Fruit fly (Drosophila melanogaster) whole organism, embryonic: Measurements from ENCODE around the gene mbm.
A peak's percentile ranks its signal among the peaks of the same experiment; 100 is the strongest.

Source experiments
- CG10543 ChIP-seq: fragments of 200-800 bp; sonication (Bioruptor generic); optimal IDR thresholded peaks from 3 replicates; lab custom pipeline; 2017; ENCODE audit warnings: missing biosample characterization, mild to moderate bottlenecking, missing genetic modification characterization, moderate library complexity
- CG11093 ChIP-seq: fragments of 200-800 bp; sonication (Bioruptor generic); IDR thresholded peaks from 3 replicates; pipeline ENCODE4 v1.3.6; 2022; ENCODE audit warnings: missing biosample characterization, missing genetic modification characterization
- CG12659 ChIP-seq: fragments of 200-800 bp; sonication (Bioruptor generic); optimal IDR thresholded peaks from 3 replicates; lab custom pipeline; 2017; ENCODE audit warnings: mild to moderate bottlenecking, missing biosample characterization, missing genetic modification reagents, missing genetic modification characterization
- CG1603 ChIP-seq: fragments of 200-800 bp; sonication (Bioruptor generic); optimal IDR thresholded peaks from 2 replicates; lab custom pipeline; 2019; ENCODE audit warnings: missing biosample characterization, mild to moderate bottlenecking, missing genetic modification characterization, moderate library complexity
- CG17361 ChIP-seq: fragments of 200-800 bp; sonication (Bioruptor generic); IDR thresholded peaks from 3 replicates; pipeline ENCODE4 v1.3.6; 2022; ENCODE audit warnings: missing biosample characterization, missing genetic modification characterization
- CG2129 ChIP-seq: fragments of 200-800 bp; sonication (Bioruptor generic); IDR thresholded peaks from 2 replicates; pipeline ENCODE4 v1.3.6; 2022; ENCODE audit warnings: missing biosample characterization, missing genetic modification characterization; ENCODE audit not compliant: partially characterized antibody
- CG2712 ChIP-seq: fragments of 200-800 bp; optimal IDR thresholded peaks from 3 replicates; lab custom pipeline; 2019; ENCODE audit warnings: missing biosample characterization, mild to moderate bottlenecking, missing genetic modification characterization, moderate library complexity
- CG42726 ChIP-seq: fragments of 200-800 bp; sonication (Bioruptor generic); IDR thresholded peaks from 2 replicates; pipeline ENCODE4 v1.3.6; 2022; ENCODE audit warnings: missing biosample characterization, missing genetic modification characterization; ENCODE audit not compliant: partially characterized antibody
- CG7839 ChIP-seq: fragments of 200-800 bp; sonication (Bioruptor generic); optimal IDR thresholded peaks from 3 replicates; lab custom pipeline; 2018; ENCODE audit warnings: missing biosample characterization, mild to moderate bottlenecking, missing genetic modification characterization, moderate library complexity
- CG8281 ChIP-seq: fragments of 200-800 bp; sonication (Bioruptor generic); optimal IDR thresholded peaks from 2 replicates; lab custom pipeline; 2018; ENCODE audit warnings: missing biosample characterization, mild to moderate bottlenecking, missing genetic modification characterization, moderate library complexity
- CG8924 ChIP-seq: fragments of 200-800 bp; optimal IDR thresholded peaks from 3 replicates; lab custom pipeline; 2019; ENCODE audit warnings: missing biosample characterization, mild to moderate bottlenecking, missing genetic modification characterization, moderate library complexity
- CG9215 ChIP-seq: fragments of 200-800 bp; sonication (Bioruptor generic); IDR thresholded peaks from 2 replicates; pipeline ENCODE4 v1.3.6; 2022; ENCODE audit warnings: missing biosample characterization, missing genetic modification characterization
- Chrac-16 ChIP-seq: fragments of 200-800 bp; sonication (Bioruptor generic); optimal IDR thresholded peaks from 3 replicates; lab custom pipeline; 2016; ENCODE audit warnings: missing biosample characterization, missing genetic modification characterization
- Doc3 ChIP-seq: fragments of 200-800 bp; sonication (Bioruptor generic); IDR thresholded peaks from 3 replicates; pipeline ENCODE4 v1.3.6; 2022; ENCODE audit warnings: missing biosample characterization, missing genetic modification characterization; ENCODE audit not compliant: partially characterized antibody
- Eip74EF ChIP-seq, 2 experiments: fragments of 200-800 bp in 1 of 2; fragments of >200 bp in 1 of 2; sonication (Bioruptor generic) in 1 of 2; optimal IDR thresholded peaks; 2 replicates each; lab custom pipeline; 2017 to 2019; ENCODE audit warnings: missing biosample characterization in 2 of 2, missing genetic modification characterization in 2 of 2, mild to moderate bottlenecking in 1 of 2, moderate library complexity in 1 of 2
- HLH4C ChIP-seq: fragments of 200-800 bp; sonication (Bioruptor generic); IDR thresholded peaks from 3 replicates; pipeline ENCODE4 v1.3.6; 2022; ENCODE audit warnings: missing biosample characterization, missing genetic modification characterization; ENCODE audit not compliant: partially characterized antibody
- HmgZ ChIP-seq: fragments of 200-800 bp; sonication (Bioruptor generic); optimal IDR thresholded peaks from 2 replicates; lab custom pipeline; 2018; ENCODE audit warnings: missing biosample characterization, mild to moderate bottlenecking, missing genetic modification characterization
- Hr3 ChIP-seq: fragments of 200-800 bp; sonication (Bioruptor generic); optimal IDR thresholded peaks from 3 replicates; lab custom pipeline; 2016; ENCODE audit warnings: missing biosample characterization, missing genetic modification characterization
- Hr51 ChIP-seq, 2 experiments: fragments of 200-800 bp; sonication (Bioruptor generic); optimal IDR thresholded peaks; 2 replicates in 1 of 2; 3 replicates in 1 of 2; lab custom pipeline; 2016 to 2018; ENCODE audit warnings: missing biosample characterization in 2 of 2, missing genetic modification characterization in 2 of 2, mild to moderate bottlenecking in 1 of 2, moderate library complexity in 1 of 2
- MBD-R2 ChIP-seq: fragments of 200-800 bp; sonication (Bioruptor generic); IDR thresholded peaks from 2 replicates; pipeline ENCODE4 v1.3.6; 2022; ENCODE audit warnings: missing biosample characterization, missing genetic modification characterization
- MTF-1 ChIP-seq: fragments of 200-800 bp; sonication (Bioruptor generic); optimal IDR thresholded peaks from 2 replicates; lab custom pipeline; 2018; ENCODE audit warnings: missing biosample characterization, mild to moderate bottlenecking, missing genetic modification characterization, borderline replicate concordance
- NFAT ChIP-seq: fragments of 200-800 bp; sonication (Bioruptor generic); IDR thresholded peaks from 2 replicates; pipeline ENCODE4 v1.3.6; 2022; ENCODE audit warnings: missing biosample characterization, missing genetic modification characterization
- NK7.1 ChIP-seq: fragments of 200-800 bp; sonication (Bioruptor generic); optimal IDR thresholded peaks from 3 replicates; lab custom pipeline; 2016; ENCODE audit warnings: missing biosample characterization, missing genetic modification characterization
- Nf-YA ChIP-seq: fragments of 200-800 bp; sonication (Bioruptor generic); IDR thresholded peaks from 2 replicates; pipeline ENCODE4 v1.3.6; 2022; ENCODE audit warnings: missing biosample characterization, missing genetic modification characterization
- ato ChIP-seq: fragments of 200-800 bp; sonication (Bioruptor generic); IDR thresholded peaks from 2 replicates; pipeline ENCODE4 v1.3.6; 2022; ENCODE audit warnings: missing biosample characterization, missing genetic modification characterization; ENCODE audit not compliant: partially characterized antibody
- cas ChIP-seq: fragments of 200-800 bp; sonication (Bioruptor generic); IDR thresholded peaks from 2 replicates; pipeline ENCODE4 v1.3.6; 2022; ENCODE audit warnings: missing biosample characterization, missing genetic modification characterization
- chn ChIP-seq: fragments of 200-800 bp; sonication (Bioruptor generic); optimal IDR thresholded peaks from 2 replicates; lab custom pipeline; 2016; ENCODE audit warnings: missing biosample characterization, missing genetic modification characterization
- cwo ChIP-seq: fragments of 200-800 bp; sonication (Bioruptor generic); optimal IDR thresholded peaks from 3 replicates; lab custom pipeline; 2017; ENCODE audit warnings: missing biosample characterization, missing genetic modification characterization, mild to moderate bottlenecking, moderate library complexity, missing genetic modification reagents
- fd102C ChIP-seq: fragments of 200-800 bp; sonication (Bioruptor generic); optimal IDR thresholded peaks from 2 replicates; lab custom pipeline; 2018; ENCODE audit warnings: missing biosample characterization, mild to moderate bottlenecking, missing genetic modification characterization, moderate library complexity
- fd96Cb ChIP-seq: fragments of 200-800 bp; sonication (Bioruptor generic); optimal IDR thresholded peaks from 2 replicates; lab custom pipeline; 2018; ENCODE audit warnings: missing biosample characterization, mild to moderate bottlenecking, missing genetic modification characterization, moderate library complexity
- gfzf ChIP-seq: fragments of 200-800 bp; sonication (Bioruptor generic); optimal IDR thresholded peaks from 2 replicates; lab custom pipeline; 2016; ENCODE audit warnings: missing biosample characterization, mild to moderate bottlenecking, missing genetic modification characterization, moderate library complexity
- grau ChIP-seq: fragments of 200-800 bp; optimal IDR thresholded peaks from 3 replicates; lab custom pipeline; 2019; ENCODE audit warnings: missing biosample characterization, mild to moderate bottlenecking, missing genetic modification characterization, moderate library complexity
- hbn ChIP-seq: fragments of 200-800 bp; sonication (Bioruptor generic); IDR thresholded peaks from 2 replicates; pipeline ENCODE4 v1.3.6; 2022; ENCODE audit warnings: missing biosample characterization, missing genetic modification characterization; ENCODE audit not compliant: partially characterized antibody
- her ChIP-seq: fragments of 200-800 bp; sonication (Bioruptor generic); optimal IDR thresholded peaks from 2 replicates; lab custom pipeline; 2016; ENCODE audit warnings: missing biosample characterization, missing genetic modification characterization
- jigr1 ChIP-seq: fragments of 200-800 bp; sonication (Bioruptor generic); IDR thresholded peaks from 3 replicates; pipeline ENCODE4 v1.3.6; 2022; ENCODE audit warnings: missing biosample characterization, missing genetic modification characterization
- jing ChIP-seq: fragments of 200-800 bp; sonication (Bioruptor generic); optimal IDR thresholded peaks from 2 replicates; lab custom pipeline; 2018; ENCODE audit warnings: missing biosample characterization, mild to moderate bottlenecking, missing genetic modification characterization
- nerfin-2 ChIP-seq: fragments of 200-800 bp; sonication (Bioruptor generic); IDR thresholded peaks from 2 replicates; pipeline ENCODE4 v1.3.6; 2022; ENCODE audit warnings: missing biosample characterization, missing genetic modification characterization; ENCODE audit not compliant: partially characterized antibody
- phol ChIP-seq: fragments of 200-800 bp; sonication (Bioruptor generic); optimal IDR thresholded peaks from 3 replicates; lab custom pipeline; 2018; ENCODE audit warnings: missing biosample characterization, mild to moderate bottlenecking, missing genetic modification characterization, moderate library complexity
- rib ChIP-seq: fragments of 200-800 bp; sonication (Bioruptor generic); IDR thresholded peaks from 2 replicates; pipeline ENCODE4 v1.3.6; 2022; ENCODE audit warnings: missing biosample characterization, missing genetic modification characterization
- shn ChIP-seq: fragments of 200-800 bp; sonication (Bioruptor generic); optimal IDR thresholded peaks from 3 replicates; lab custom pipeline; 2016; ENCODE audit warnings: missing biosample characterization, missing genetic modification characterization
- sna ChIP-seq: fragments of 200-800 bp; sonication (Bioruptor generic); IDR thresholded peaks from 2 replicates; pipeline ENCODE4 v1.3.6; 2022; ENCODE audit warnings: missing biosample characterization, missing genetic modification characterization; ENCODE audit not compliant: partially characterized antibody
- sqz ChIP-seq: fragments of 200-800 bp; sonication (Bioruptor generic); optimal IDR thresholded peaks from 3 replicates; lab custom pipeline; 2018; ENCODE audit warnings: missing biosample characterization, mild to moderate bottlenecking, missing genetic modification characterization
- twi ChIP-seq: fragments of 200-800 bp; optimal IDR thresholded peaks from 2 replicates; lab custom pipeline; 2019; ENCODE audit warnings: missing biosample characterization, mild to moderate bottlenecking, missing genetic modification characterization, moderate library complexity
- vfl ChIP-seq: fragments of 200-800 bp; sonication (Bioruptor generic); optimal IDR thresholded peaks from 2 replicates; lab custom pipeline; 2016; ENCODE audit warnings: missing biosample characterization, missing genetic modification characterization
- vnd ChIP-seq: fragments of 200-800 bp; sonication (Bioruptor generic); IDR thresholded peaks from 3 replicates; pipeline ENCODE4 v1.3.6; 2022; ENCODE audit warnings: missing biosample characterization, missing genetic modification characterization; ENCODE audit not compliant: partially characterized antibody
- vvl ChIP-seq: fragments of 200-800 bp; sonication (Bioruptor generic); IDR thresholded peaks from 2 replicates; pipeline ENCODE4 v1.3.6; 2022; ENCODE audit warnings: missing biosample characterization, missing genetic modification characterization

mbm gene

DNA sequence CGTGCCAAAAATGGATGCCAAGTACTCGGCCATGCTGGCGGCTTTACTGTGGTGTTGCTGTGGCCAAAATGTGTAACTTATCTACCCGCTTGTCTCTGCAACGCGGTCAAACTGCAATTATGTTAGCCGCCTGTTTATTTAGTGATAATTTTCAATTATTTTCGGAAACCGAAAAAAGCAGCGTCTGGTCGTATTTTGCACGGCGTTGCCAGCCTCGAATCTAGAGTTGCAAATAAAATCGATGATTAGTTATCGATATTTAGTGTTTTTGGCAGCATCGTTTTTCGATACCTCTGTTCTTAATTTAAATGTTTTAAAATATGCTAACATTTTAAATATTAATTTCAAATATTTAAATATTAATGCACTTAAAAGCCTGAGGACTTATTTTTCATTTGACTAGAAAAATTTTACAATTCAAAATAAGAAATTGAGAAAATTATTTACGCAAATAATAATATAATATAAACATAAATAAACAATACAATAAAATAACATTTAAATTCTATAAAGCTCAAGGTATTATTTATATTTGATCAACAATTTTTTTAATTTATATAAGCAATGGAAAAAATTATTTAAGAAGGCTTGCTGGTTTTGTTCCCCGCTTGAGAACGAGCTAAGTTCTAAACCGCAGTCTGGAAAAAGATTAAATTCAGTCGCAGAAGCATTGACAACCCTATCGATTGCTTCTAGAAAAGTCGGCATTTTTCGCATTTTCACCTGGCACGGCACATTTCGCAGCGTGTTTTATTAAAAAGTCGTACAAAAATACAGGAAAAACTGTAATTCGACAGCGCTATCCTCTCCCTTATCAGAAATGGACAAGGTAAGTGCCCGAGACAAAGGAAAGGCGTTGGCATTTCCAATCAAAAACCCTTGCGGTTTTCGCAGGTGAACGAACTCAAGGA, 21.2 kb upstream of the mbm start, which contains the start of the genes U2af38 and Stip1 (continued):
- TF ChIP-seq sqz (GFP tag; lab: Kevin White, UChicago) (peak; percentile 23), phol (tag; lab: Kevin White, UChicago) (peak; percentile 50), HmgZ (tag; lab: Kevin White, UChicago) (peak; percentile 29), CG2129 (peak; percentile 41; the same call in 1 of the 2 replicates), MTF-1 (GFP tag; lab: Kevin White, UChicago) (no peak), CG8281 (no peak), CG2712 (tag; lab: Kevin White, UChicago) (peak; percentile 48), jigr1 (GFP tag; lab: Robert Waterston, UW) (peak; percentile 69; the same call in 1 of the 3 replicates), CG11093 (GFP tag; lab: Robert Waterston, UW) (no peak), rib (GFP tag; lab: Robert Waterston, UW) (peak; percentile 63), Chrac-16 (peak; percentile 2), gfzf (peak; percentile 56), fd96Cb (tag; lab: Kevin White, UChicago) (no peak), chn (GFP tag; lab: Kevin White, UChicago) (peak; percentile 21), sna (GFP tag; lab: Robert Waterston, UW) (peak; percentile 54; the same call in 1 of the 2 replicates), shn (GFP tag; lab: Kevin White, UChicago) (no peak), Doc3 (GFP tag; lab: Robert Waterston, UW) (peak; percentile 61), cas (GFP tag; lab: Robert Waterston, UW) (no peak), grau (peak; percentile 14), nerfin-2 (GFP tag; lab: Robert Waterston, UW) (peak; percentile 43; the same call in 1 of the 2 replicates), jing (GFP tag; lab: Kevin White, UChicago) (no peak), NFAT (peak; percentile 62), CG9215 (GFP tag; lab: Robert Waterston, UW) (peak; percentile 91), CG1603 (tag; lab: Kevin White, UChicago) (peak; percentile 49), CG42726 (GFP tag; lab: Robert Waterston, UW) (0 out of 2 replicates have a peak, but pooled peaks have one; percentile 16), fd102C (GFP tag; lab: Kevin White, UChicago) (no peak), Hr3 (peak; percentile 8), HLH4C (GFP tag; lab: Robert Waterston, UW) (peak; percentile 69), CG8924 (tag; lab: Kevin White, UChicago) (peak; percentile 47), hbn (peak; percentile 72), Hr51 (GFP tag; optimal IDR thresholded peaks at IDR 0.05; lab: Kevin White, UChicago) (peak in 1 of 2 experiments; percentile 3), CG17361 (GFP tag; lab: Robert Waterston, UW) (peak; percentile 58; the same call in 2 of the 3 replicates), vfl (GFP tag; lab: Kevin White, UChicago) (peak; percentile 12), her (GFP tag; lab: Kevin White, UChicago) (no peak), cwo (GFP tag; lab: Kevin White, UChicago) (no peak), vvl (GFP tag; lab: Robert Waterston, UW) (peak; percentile 42; the same call in 1 of the 2 replicates), vnd (peak; percentile 58; the same call in 1 of the 3 replicates), NK7.1 (no peak), Eip74EF (GFP tag; optimal IDR thresholded peaks at IDR 0.05; lab: Kevin White, UChicago) (no peak), CG7839 (tag; lab: Kevin White, UChicago) (peak; percentile 20), CG12659 (peak; percentile 37), CG10543 (GFP tag; lab: Kevin White, UChicago) (peak; percentile 66), twi (peak; percentile 17), MBD-R2 (GFP tag; lab: Robert Waterston, UW) (peak; percentile 55), ato (GFP tag; lab: Robert Waterston, UW) (no peak), Nf-YA (GFP tag; lab: Robert Waterston, UW) (no peak)
